Worm (Caenorhabditis elegans) whole organism, late embryonic: ENCODE results near the gene F09E10.1.

Source experiments
- ceh-30 ChIP-seq: fragments of 150-350 bp; optimal IDR thresholded peaks from 2 replicates; lab custom pipeline; 2014; ENCODE audit warnings: missing biosample characterization, missing genetic modification characterization
- ceh-6 ChIP-seq: fragments of 200-800 bp; sonication (Bioruptor generic); optimal IDR thresholded peaks from 2 replicates; lab custom pipeline; 2018; ENCODE audit warnings: mild to moderate bottlenecking, missing genetic modification characterization, missing compliant biosample characterization
- elt-2 ChIP-seq: sonication (generic microtip); optimal IDR thresholded peaks from 2 replicates; lab custom pipeline; 2016; ENCODE audit warnings: missing genetic modification reagents, missing genetic modification characterization, missing compliant biosample characterization
- fkh-10 ChIP-seq: fragments of 150-350 bp; optimal IDR thresholded peaks from 2 replicates; lab custom pipeline; 2014; ENCODE audit warnings: missing biosample characterization, missing genetic modification reagents, missing genetic modification characterization
- lin-11 ChIP-seq: fragments of 200-800 bp; sonication (Bioruptor generic); optimal IDR thresholded peaks from 2 replicates; lab custom pipeline; 2018; ENCODE audit warnings: mild to moderate bottlenecking, missing genetic modification characterization, missing compliant biosample characterization
- nhr-11 ChIP-seq: fragments of 150-350 bp; optimal IDR thresholded peaks from 2 replicates; lab custom pipeline; 2014; ENCODE audit warnings: missing biosample characterization, missing genetic modification characterization
- pqm-1 ChIP-seq: sonication (generic microtip); optimal IDR thresholded peaks from 2 replicates; lab custom pipeline; 2016; ENCODE audit warnings: missing genetic modification characterization, missing compliant biosample characterization
- sox-4 ChIP-seq: sonication (generic microtip); optimal IDR thresholded peaks from 2 replicates; lab custom pipeline; 2017; ENCODE audit warnings: mild to moderate bottlenecking, missing genetic modification characterization, inconsistent platforms, missing compliant biosample characterization
- ttx-3 ChIP-seq: sonication (generic microtip); optimal IDR thresholded peaks from 2 replicates; lab custom pipeline; 2016; ENCODE audit warnings: missing genetic modification reagents, missing genetic modification characterization, missing compliant biosample characterization
- zip-5 ChIP-seq: sonication (generic microtip); optimal IDR thresholded peaks from 2 replicates; lab custom pipeline; 2016; ENCODE audit warnings: missing genetic modification characterization, missing compliant biosample characterization

DNA sequence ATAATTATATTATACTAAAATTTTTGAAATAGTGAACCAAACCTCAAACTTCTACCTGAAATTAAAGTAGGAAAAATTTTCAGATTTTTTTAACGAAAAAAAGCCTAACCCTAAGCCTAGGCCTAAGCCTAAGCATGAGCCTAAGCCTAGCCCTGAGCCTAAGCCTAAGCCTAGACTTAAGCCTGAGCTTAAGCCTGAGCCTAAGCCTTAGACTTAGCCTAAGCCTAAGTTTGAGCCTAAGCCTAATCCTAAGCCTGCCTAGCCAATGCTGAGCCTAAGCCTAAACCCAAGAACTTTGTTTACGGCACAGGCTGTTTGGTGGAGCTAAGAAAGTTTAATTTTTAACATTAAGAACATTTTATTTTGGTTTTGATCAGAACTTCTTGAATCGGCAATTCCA is 6.6 kb upstream of the F09E10.1 start:
- TF ChIP-seq nhr-11 (tag; lab: Kevin White, UChicago) (no peak), ttx-3 (no peak), ceh-30 (no peak), sox-4 (no peak), ceh-6 (GFP tag; lab: Kevin White, UChicago) (no peak), pqm-1 (tag; lab: Kevin White, UChicago) (no peak), fkh-10 (GFP tag; lab: Kevin White, UChicago) (no peak), elt-2 (tag; lab: Kevin White, UChicago) (no peak), zip-5 (tag; lab: Kevin White, UChicago) (no peak), lin-11 (no peak)
